Worm (Caenorhabditis elegans) whole organism, early embryonic: Measurements from ENCODE around the gene mab-5.

Experiments used
- B0310.2 ChIP-seq: sonication (generic microtip); optimal IDR thresholded peaks from 2 replicates; lab custom pipeline; 2016; ENCODE audit warnings: mild to moderate bottlenecking, missing genetic modification characterization, missing compliant biosample characterization
- ama-1 ChIP-seq: fragments of 150-350 bp; optimal IDR thresholded peaks from 2 replicates; lab custom pipeline; 2014
- flt-1 ChIP-seq: fragments of 200-800 bp; sonication (Bioruptor generic); IDR thresholded peaks from 2 replicates; pipeline ENCODE4 v1.3.6; 2022; ENCODE audit warnings: missing genetic modification characterization, missing compliant biosample characterization
- hmbx-1 ChIP-seq: sonication (generic microtip); optimal IDR thresholded peaks from 2 replicates; lab custom pipeline; 2016; ENCODE audit warnings: mild to moderate bottlenecking, missing genetic modification characterization, missing compliant biosample characterization
- scrt-1 ChIP-seq: fragments of 200-800 bp; sonication (Bioruptor generic); IDR thresholded peaks from 2 replicates; pipeline ENCODE4 v1.3.6; 2022; ENCODE audit warnings: missing genetic modification characterization, missing compliant biosample characterization
- sea-1 ChIP-seq: fragments of 200-800 bp; sonication (Bioruptor generic); conservative IDR thresholded peaks from 2 replicates; pipeline ENCODE4 v1.3.6; 2022; ENCODE audit warnings: missing genetic modification characterization, missing compliant biosample characterization
- tbx-11 ChIP-seq: fragments of 200-800 bp; sonication (Bioruptor generic); IDR thresholded peaks from 2 replicates; pipeline ENCODE4 v1.3.6; 2022; ENCODE audit warnings: missing genetic modification characterization, missing compliant biosample characterization
- tbx-37 ChIP-seq: fragments of 200-800 bp; sonication (Bioruptor generic); conservative IDR thresholded peaks from 2 replicates; pipeline ENCODE4 v1.3.6; 2022; ENCODE audit warnings: missing genetic modification reagents, missing genetic modification characterization, missing compliant biosample characterization

DNA sequence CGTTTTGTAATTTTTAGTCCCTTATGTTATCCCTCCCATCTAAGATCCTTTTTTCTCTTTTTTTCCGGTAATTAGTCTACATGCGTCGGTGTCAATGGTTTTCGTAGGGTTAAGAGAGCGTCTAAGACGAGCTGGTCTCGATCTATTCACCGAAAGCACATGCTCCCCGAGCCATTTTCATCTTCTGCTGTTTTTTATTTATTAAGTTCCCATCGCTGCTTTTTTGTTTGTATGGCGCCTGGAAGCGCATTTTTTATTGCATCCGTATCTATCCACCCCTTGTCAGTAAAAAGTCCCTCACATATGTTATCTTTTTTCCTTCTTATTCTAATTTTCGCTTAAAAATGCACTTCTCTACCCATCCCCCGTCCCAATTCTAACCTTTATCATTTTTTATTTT lies 46.4 kb downstream of the mab-5 start:
- TF ChIP-seq flt-1, result no peak
- TF ChIP-seq hmbx-1 (tag; lab: Kevin White, UChicago), result no peak
- no peak for TF ChIP-seq sea-1 (GFP tag; lab: Robert Waterston, UW)
- peak; percentile 47 for TF ChIP-seq B0310.2
- TF ChIP-seq scrt-1, result no peak
- TF ChIP-seq ama-1, result peak; percentile 60
- no peak for TF ChIP-seq tbx-37
- no peak for TF ChIP-seq tbx-11 (GFP tag; lab: Robert Waterston, UW)
